Worm (Caenorhabditis elegans): ENCODE measurements around the gene C13E3.1.

- TF ChIP-seq lin-15B (tag; optimal IDR thresholded peaks at IDR 0.05) (no peak), fkh-10 (GFP tag; optimal IDR thresholded peaks at IDR 0.05) (no peak), ztf-11 (tag; optimal IDR thresholded peaks at IDR 0.05) (no peak), skn-1 (tag; optimal IDR thresholded peaks at IDR 0.05) (no peak), mxl-2 (GFP tag; conservative IDR thresholded peaks at IDR 0.05) (no peak), nhr-6 (tag; optimal IDR thresholded peaks at IDR 0.05) (no peak)
Observed at ce11 chrX:8860958-8861357, 31.9 kb upstream of the C13E3.1 start, which contains the start of gene C06E2.9.
